Worm (Caenorhabditis elegans) whole organism, L1 larva: Measurements from ENCODE around the gene npp-20.

Experiments used
- C34B4.2 ChIP-seq: sonication (generic microtip); optimal IDR thresholded peaks from 2 replicates; lab custom pipeline; 2017; ENCODE audit warnings: mild to moderate bottlenecking, missing genetic modification characterization, missing compliant biosample characterization
- Y116A8C.19 ChIP-seq: sonication (generic microtip); optimal IDR thresholded peaks from 2 replicates; lab custom pipeline; 2016; ENCODE audit warnings: missing compliant biosample characterization, missing genetic modification characterization, borderline replicate concordance
- alr-1 ChIP-seq: fragments of 200-800 bp; sonication (Bioruptor generic); optimal IDR thresholded peaks from 2 replicates; lab custom pipeline; 2018; ENCODE audit warnings: borderline replicate concordance, mild to moderate bottlenecking, missing genetic modification characterization, missing compliant biosample characterization
- aly-2 ChIP-seq: fragments of 150-350 bp; optimal IDR thresholded peaks from 2 replicates; lab custom pipeline; 2014; ENCODE audit warnings: missing biosample characterization, missing genetic modification characterization
- ama-1 ChIP-seq: fragments of 150-350 bp; optimal IDR thresholded peaks from 2 replicates; lab custom pipeline; 2014
- ceh-8 ChIP-seq: fragments of 200-800 bp; sonication (Bioruptor generic); optimal IDR thresholded peaks from 2 replicates; lab custom pipeline; 2018; ENCODE audit warnings: mild to moderate bottlenecking, missing genetic modification characterization, moderate library complexity, missing compliant biosample characterization
- ceh-82 ChIP-seq, 3 experiments: fragments of 150-350 bp in 1 of 3; sonication (generic microtip) in 2 of 3; optimal IDR thresholded peaks; 2 replicates each; lab custom pipeline; 2014 to 2017; ENCODE audit warnings: missing biosample characterization in 3 of 3, missing genetic modification characterization in 3 of 3
- ceh-90 ChIP-seq: sonication (generic microtip); optimal IDR thresholded peaks from 2 replicates; lab custom pipeline; 2016; ENCODE audit warnings: missing genetic modification characterization, missing compliant biosample characterization
- dpl-1 ChIP-seq, 3 experiments: fragments of 150-350 bp in 2 of 3; sonication (generic microtip) in 1 of 3; optimal IDR thresholded peaks; 2 replicates each; lab custom pipeline; 2014 to 2017; ENCODE audit warnings: missing biosample characterization in 3 of 3, missing genetic modification characterization in 3 of 3, missing genetic modification reagents in 3 of 3
- efl-1 ChIP-seq, 4 experiments: fragments of 150-350 bp; optimal IDR thresholded peaks in 3 of 4; peaks in 1 of 4; 1 replicate in 1 of 4; 2 replicates in 3 of 4; lab custom pipeline; 2014; ENCODE audit warnings: missing biosample characterization in 2 of 4, missing genetic modification characterization in 2 of 4, missing genetic modification reagents in 2 of 4
- ets-5 ChIP-seq: fragments of 200-800 bp; sonication (Bioruptor generic); IDR thresholded peaks from 2 replicates; pipeline ENCODE4 v1.3.6; 2022; ENCODE audit warnings: missing genetic modification characterization, missing compliant biosample characterization
- fkh-4 ChIP-seq: sonication (generic microtip); optimal IDR thresholded peaks from 2 replicates; lab custom pipeline; 2016; ENCODE audit warnings: missing compliant biosample characterization, missing genetic modification characterization, borderline replicate concordance
- fos-1 ChIP-seq: fragments of 150-350 bp; optimal IDR thresholded peaks from 2 replicates; lab custom pipeline; 2014; ENCODE audit warnings: missing biosample characterization, missing genetic modification characterization
- grh-1 ChIP-seq: fragments of 200-800 bp; sonication (Bioruptor generic); IDR thresholded peaks from 2 replicates; pipeline ENCODE4 v1.3.6; 2022; ENCODE audit warnings: missing genetic modification reagents, missing genetic modification characterization, missing compliant biosample characterization
- lir-3 ChIP-seq: sonication (generic microtip); optimal IDR thresholded peaks from 2 replicates; lab custom pipeline; 2016; ENCODE audit warnings: mild to moderate bottlenecking, missing genetic modification characterization, moderate library complexity, missing compliant biosample characterization; ENCODE audit not compliant: poor library complexity
- mep-1 ChIP-seq: fragments of 150-350 bp; optimal IDR thresholded peaks from 2 replicates; lab custom pipeline; 2014; ENCODE audit warnings: missing biosample characterization, missing genetic modification characterization
- nhr-20 ChIP-seq: sonication (generic microtip); optimal IDR thresholded peaks from 2 replicates; lab custom pipeline; 2016; ENCODE audit warnings: mild to moderate bottlenecking, missing genetic modification characterization, missing compliant biosample characterization
- nhr-237 ChIP-seq: fragments of 150-350 bp; optimal IDR thresholded peaks from 2 replicates; lab custom pipeline; 2014; ENCODE audit warnings: missing biosample characterization, missing genetic modification characterization
- nhr-28 ChIP-seq: fragments of 150-350 bp; optimal IDR thresholded peaks from 2 replicates; lab custom pipeline; 2014; ENCODE audit warnings: missing biosample characterization, missing genetic modification characterization
- nhr-47 ChIP-seq: sonication (generic microtip); optimal IDR thresholded peaks from 2 replicates; lab custom pipeline; 2016; ENCODE audit warnings: mild to moderate bottlenecking, missing genetic modification characterization, moderate library complexity, missing compliant biosample characterization
- nhr-76 ChIP-seq: sonication (generic microtip); optimal IDR thresholded peaks from 2 replicates; lab custom pipeline; 2017; ENCODE audit warnings: missing biosample characterization, missing genetic modification characterization
- nhr-84 ChIP-seq: sonication (generic microtip); optimal IDR thresholded peaks from 2 replicates; lab custom pipeline; 2017; ENCODE audit warnings: missing biosample characterization, missing genetic modification characterization
- pax-3 ChIP-seq: fragments of 200-800 bp; sonication (Bioruptor generic); optimal IDR thresholded peaks from 2 replicates; lab custom pipeline; 2018; ENCODE audit warnings: mild to moderate bottlenecking, missing genetic modification characterization, moderate library complexity, missing compliant biosample characterization
- rnt-1 ChIP-seq: sonication (generic microtip); optimal IDR thresholded peaks from 2 replicates; lab custom pipeline; 2016; ENCODE audit warnings: mild to moderate bottlenecking, missing genetic modification characterization, moderate library complexity, missing compliant biosample characterization
- snu-23 ChIP-seq: sonication (generic microtip); optimal IDR thresholded peaks from 2 replicates; lab custom pipeline; 2016; ENCODE audit warnings: missing genetic modification characterization, missing compliant biosample characterization
- sptf-1 ChIP-seq: fragments of 150-350 bp; optimal IDR thresholded peaks from 2 replicates; lab custom pipeline; 2014; ENCODE audit warnings: missing biosample characterization, missing genetic modification characterization
- swsn-7 ChIP-seq: sonication (generic microtip); optimal IDR thresholded peaks from 2 replicates; lab custom pipeline; 2016; ENCODE audit warnings: missing genetic modification characterization, missing compliant biosample characterization
- tlp-1 ChIP-seq: fragments of 150-350 bp; optimal IDR thresholded peaks from 2 replicates; lab custom pipeline; 2014; ENCODE audit warnings: missing biosample characterization, missing genetic modification characterization
- unc-130 ChIP-seq: fragments of 150-350 bp; optimal IDR thresholded peaks from 2 replicates; lab custom pipeline; 2017; ENCODE audit warnings: missing biosample characterization, missing genetic modification characterization, inconsistent platforms
- unc-30 ChIP-seq: sonication (generic microtip); optimal IDR thresholded peaks from 2 replicates; lab custom pipeline; 2017; ENCODE audit warnings: missing biosample characterization, missing genetic modification characterization
- unc-86 ChIP-seq: sonication (generic microtip); optimal IDR thresholded peaks from 2 replicates; lab custom pipeline; 2016; ENCODE audit warnings: missing genetic modification characterization, missing compliant biosample characterization
- vab-15 ChIP-seq: sonication (generic microtip); optimal IDR thresholded peaks from 2 replicates; lab custom pipeline; 2017; ENCODE audit warnings: missing genotype, mild to moderate bottlenecking, missing genetic modification characterization, missing compliant biosample characterization
- xbp-1 ChIP-seq: sonication (generic microtip); optimal IDR thresholded peaks from 2 replicates; lab custom pipeline; 2016; ENCODE audit warnings: missing genetic modification characterization, missing compliant biosample characterization
- ztf-11 ChIP-seq, 2 experiments: sonication (generic microtip); optimal IDR thresholded peaks; 2 replicates each; lab custom pipeline; 2016 to 2017; ENCODE audit warnings: missing genetic modification characterization in 2 of 2, missing biosample characterization in 1 of 2, missing compliant biosample characterization in 1 of 2
- ztf-4 ChIP-seq: fragments of 150-350 bp; optimal IDR thresholded peaks from 2 replicates; lab custom pipeline; 2014; ENCODE audit warnings: missing biosample characterization, missing genetic modification characterization

Gene npp-20

ce11 chrIV:1461463-1461862 is 34.4 kb downstream of the npp-20 start:
- TF ChIP-seq grh-1 (GFP tag; lab: Robert Waterston, UW) (no peak), nhr-28 (tag; lab: Kevin White, UChicago) (no peak), ceh-90 (no peak), unc-86 (no peak), alr-1 (no peak), ama-1 (lab: Kevin White, UChicago) (no peak), ceh-8 (GFP tag; lab: Kevin White, UChicago) (no peak), Y116A8C.19 (tag; lab: Kevin White, UChicago) (no peak), unc-130 (tag; lab: Kevin White, UChicago) (no peak), nhr-84 (tag; lab: Kevin White, UChicago) (no peak), lir-3 (no peak), ceh-82 (tag; optimal IDR thresholded peaks at IDR 0.05; lab: Kevin White, UChicago) (no peak), dpl-1 (GFP tag; optimal IDR thresholded peaks at IDR 0.05; lab: Kevin White, UChicago) (no peak), aly-2 (tag; lab: Kevin White, UChicago) (no peak)

- TF ChIP-seq snu-23 (no peak), unc-86 (no peak), alr-1 (no peak), rnt-1 (tag; lab: Kevin White, UChicago) (no peak), tlp-1 (tag; lab: Kevin White, UChicago) (no peak), nhr-237 (tag; lab: Kevin White, UChicago) (no peak), lir-3 (no peak)
- TF ChIP-seq, all 84 proteins: peak for 0
These were observed 35.1 kb downstream of the npp-20 start, which contains the start of gene col-106 for ce11 chrIV:1460686-1461085. TSS of gene col-106 (minus strand) at chrIV:1460786.

DNA sequence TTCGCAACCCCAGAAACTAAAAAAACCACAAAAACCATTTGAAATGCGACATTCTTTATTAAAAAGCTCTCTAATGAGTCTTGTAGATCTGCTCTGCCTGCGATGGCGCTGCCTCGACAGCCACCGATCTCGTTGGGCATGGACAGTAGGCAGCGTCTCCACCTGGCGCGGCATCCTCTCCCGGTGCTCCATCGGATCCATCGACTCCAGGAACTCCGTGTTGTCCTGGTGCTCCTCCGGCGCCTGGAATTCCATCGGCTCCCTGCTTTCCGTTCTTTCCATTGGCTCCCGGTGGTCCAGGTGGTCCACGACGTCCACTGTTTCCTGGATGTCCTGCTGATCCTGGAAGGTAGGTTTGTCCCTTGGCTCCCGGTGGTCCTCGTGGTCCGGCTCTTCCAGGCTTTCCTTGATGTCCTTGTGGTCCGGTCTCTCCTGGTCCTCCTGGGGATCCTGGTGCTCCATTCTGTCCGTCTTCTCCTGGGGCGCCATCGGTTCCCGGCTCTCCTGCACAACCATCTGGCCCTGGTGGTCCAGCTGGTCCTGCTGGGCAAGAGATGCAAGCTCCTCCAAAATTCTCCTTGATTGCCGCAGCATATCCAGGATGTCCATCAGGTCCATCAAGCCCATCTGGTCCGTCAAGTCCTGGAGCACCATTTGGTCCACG is 35.9 kb downstream of the npp-20 start:
- TF ChIP-seq nhr-76 (no peak), ama-1 (lab: Kevin White, UChicago) (no peak), efl-1 (optimal IDR thresholded peaks at IDR 0.05; lab: Kevin White, UChicago) (no peak), efl-1 (GFP tag; optimal IDR thresholded peaks at IDR 0.05 in 1 of 2; lab: Kevin White, UChicago) (no peak), fos-1 (tag; lab: Kevin White, UChicago) (no peak), aly-2 (tag; lab: Kevin White, UChicago) (no peak), fkh-4 (no peak), pax-3 (tag; lab: Kevin White, UChicago) (no peak), alr-1 (no peak), lir-3 (no peak), tlp-1 (tag; lab: Kevin White, UChicago) (no peak), unc-86 (no peak), ztf-11 (tag; optimal IDR thresholded peaks at IDR 0.05; lab: Kevin White, UChicago) (no peak), snu-23 (no peak), unc-30 (no peak), sptf-1 (tag; lab: Kevin White, UChicago) (no peak)

- TF ChIP-seq fkh-4 = no peak
- TF ChIP-seq fos-1 (tag; lab: Kevin White, UChicago) = no peak
- TF ChIP-seq ama-1 (lab: Kevin White, UChicago) = no peak
- no peak for TF ChIP-seq ets-5 (GFP tag; lab: Robert Waterston, UW)
- TF ChIP-seq mep-1 (tag; lab: Kevin White, UChicago) = no peak
- no peak for TF ChIP-seq unc-30
- no peak for TF ChIP-seq xbp-1 (tag; lab: Kevin White, UChicago)
- TF ChIP-seq ztf-4 (tag; lab: Kevin White, UChicago) = no peak
- no peak for TF ChIP-seq nhr-20 (tag; lab: Kevin White, UChicago)
- TF ChIP-seq lir-3 = no peak
- TF ChIP-seq ceh-90 = no peak
- TF ChIP-seq swsn-7 (tag; lab: Kevin White, UChicago) = no peak
- TF ChIP-seq dpl-1 (GFP tag; optimal IDR thresholded peaks at IDR 0.05; lab: Kevin White, UChicago) = no peak
- no peak for TF ChIP-seq nhr-47
- TF ChIP-seq, all 84 proteins: peak for 0
These were observed 36.4 kb downstream of the npp-20 start for ce11 chrIV:1459419-1459818.

DNA sequence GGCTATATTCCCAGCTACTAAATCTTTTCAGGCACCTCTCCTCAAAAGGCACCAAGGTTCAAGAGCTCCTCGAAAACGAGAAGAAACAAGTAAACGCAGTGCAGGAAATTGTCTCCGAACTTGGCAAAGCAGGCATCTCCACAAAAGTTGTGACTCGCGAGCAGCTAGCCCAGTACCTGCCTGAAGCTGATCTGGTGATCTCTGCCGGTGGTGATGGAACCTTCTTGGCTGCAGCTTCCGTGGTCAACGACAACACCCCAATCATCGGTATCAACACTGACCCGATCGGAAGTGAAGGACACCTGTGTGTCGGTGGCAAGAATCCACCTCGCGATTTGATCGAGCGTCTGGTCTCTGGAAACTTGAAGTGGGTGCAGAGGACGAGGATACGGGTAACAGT is 37.6 kb downstream of the npp-20 start:
- TF ChIP-seq efl-1 (optimal IDR thresholded peaks at IDR 0.05; lab: Kevin White, UChicago) (no peak), efl-1 (GFP tag; optimal IDR thresholded peaks at IDR 0.05 in 1 of 2; lab: Kevin White, UChicago) (peak in 1 of 2 experiments; percentile 58), fkh-4 (no peak), C34B4.2 (tag; lab: Kevin White, UChicago) (no peak), ceh-8 (GFP tag; lab: Kevin White, UChicago) (no peak), vab-15 (tag; lab: Kevin White, UChicago) (no peak)
